Fruit fly (Drosophila melanogaster): ENCODE results near the gene rdgC.

rdgC gene

dm6 chr3L:20302081-20302630, 54.3 kb downstream of the rdgC start, which contains the start of gene Pex23 (continued):
- TF ChIP-seq CG6808 (GFP tag; optimal IDR thresholded peaks at IDR 0.05) (no peak), CG3032 (tag; optimal IDR thresholded peaks at IDR 0.05) (peak; percentile 70), CG11762 (GFP tag; optimal IDR thresholded peaks at IDR 0.05; ENCODE audit: insufficient read depth) (peak; percentile 42), Lpt (GFP tag; optimal IDR thresholded peaks at IDR 0.05) (peak; percentile 37), ss (GFP tag; optimal IDR thresholded peaks at IDR 0.05) (no peak), Ets96B (tag; optimal IDR thresholded peaks at IDR 0.05) (peak; percentile 50), Eip75B (GFP tag; optimal IDR thresholded peaks at IDR 0.05) (no peak)

dm6 chr3L:20306142-20306541, 58.3 kb downstream of the rdgC start, which contains the start of gene CG32225:
Gene CG32225, minus strand, starts transcription at chr3L:20306283.
- TF ChIP-seq Hr4 (GFP tag; optimal IDR thresholded peaks at IDR 0.05), result peak; percentile 6
- TF ChIP-seq CG15336 (GFP tag; IDR thresholded peaks at IDR 0.05), result no peak
- TF ChIP-seq CG11762 (GFP tag; optimal IDR thresholded peaks at IDR 0.05; ENCODE audit: insufficient read depth), result no peak
- TF ChIP-seq CG11902 (GFP tag; optimal IDR thresholded peaks at IDR 0.05), result no peak
- peak; percentile 47 for TF ChIP-seq Eip78C (GFP tag)
- TF ChIP-seq CG34406 (GFP tag; optimal IDR thresholded peaks at IDR 0.05), result no peak
- TF ChIP-seq CG9139 (GFP tag; optimal IDR thresholded peaks at IDR 0.05), result no peak
- TF ChIP-seq Hr38 (GFP tag; optimal IDR thresholded peaks at IDR 0.05), result no peak
- TF ChIP-seq CG10631 (GFP tag; optimal IDR thresholded peaks at IDR 0.05), result no peak
- TF ChIP-seq spab (GFP tag; optimal IDR thresholded peaks at IDR 0.05), result no peak
- TF ChIP-seq CG7368 (GFP tag; optimal IDR thresholded peaks at IDR 0.05), result peak; percentile 31
- TF ChIP-seq net (GFP tag; optimal IDR thresholded peaks at IDR 0.05), result no peak
- TF ChIP-seq CG8632 (GFP tag; optimal IDR thresholded peaks at IDR 0.05), result no peak

- TF ChIP-seq fkh (GFP tag; optimal IDR thresholded peaks at IDR 0.05), result no peak
- no peak for TF ChIP-seq CG10631 (GFP tag; optimal IDR thresholded peaks at IDR 0.05)
- TF ChIP-seq Ets96B (tag; optimal IDR thresholded peaks at IDR 0.05), result no peak
- TF ChIP-seq Blimp-1 (GFP tag; optimal IDR thresholded peaks at IDR 0.05), result no peak
- no peak for TF ChIP-seq Hr38 (GFP tag; optimal IDR thresholded peaks at IDR 0.05)
- TF ChIP-seq svp (GFP tag), result no peak
- TF ChIP-seq CG34406 (GFP tag; optimal IDR thresholded peaks at IDR 0.05), result no peak
- no peak for TF ChIP-seq Eip93F (GFP tag; optimal IDR thresholded peaks at IDR 0.05)
- TF ChIP-seq CG8119 (GFP tag; IDR thresholded peaks at IDR 0.05), result no peak
- no peak for TF ChIP-seq pdm3 (GFP tag; optimal IDR thresholded peaks at IDR 0.05)
- TF ChIP-seq CG1621 (tag; optimal IDR thresholded peaks at IDR 0.05), result no peak
- no peak for TF ChIP-seq salr (GFP tag; optimal IDR thresholded peaks at IDR 0.05)
- no peak for TF ChIP-seq CG3919 (GFP tag; optimal IDR thresholded peaks at IDR 0.05)
- no peak for TF ChIP-seq CG31627 (GFP tag; optimal IDR thresholded peaks at IDR 0.05)
- TF ChIP-seq CG11762 (GFP tag; optimal IDR thresholded peaks at IDR 0.05; ENCODE audit: insufficient read depth), result no peak
- no peak for TF ChIP-seq eg (GFP tag; IDR thresholded peaks at IDR 0.05)
- no peak for TF ChIP-seq fd85E (GFP tag; optimal IDR thresholded peaks at IDR 0.05)
- no peak for TF ChIP-seq esn (GFP tag; optimal IDR thresholded peaks at IDR 0.05)
These were observed 61.5 kb downstream of the rdgC start, which contains the start of gene polo for dm6 chr3L:20309354-20309753. Gene polo, plus strand, starts transcription at chr3L:20309654.

- TF ChIP-seq Sox14 (GFP tag; optimal IDR thresholded peaks at IDR 0.05) (peak; percentile 47), dac (GFP tag; optimal IDR thresholded peaks at IDR 0.05) (no peak), CG11762 (GFP tag; optimal IDR thresholded peaks at IDR 0.05; ENCODE audit: insufficient read depth) (no peak), CG6276 (GFP tag; optimal IDR thresholded peaks at IDR 0.05) (no peak), lz (GFP tag; optimal IDR thresholded peaks at IDR 0.05) (peak; percentile 19), CG3032 (tag; optimal IDR thresholded peaks at IDR 0.05) (peak; percentile 11), fkh (GFP tag; optimal IDR thresholded peaks at IDR 0.05) (no peak), CG6854 (GFP tag; optimal IDR thresholded peaks at IDR 0.05) (no peak), Eip93F (GFP tag; optimal IDR thresholded peaks at IDR 0.05) (no peak), CG1621 (tag; optimal IDR thresholded peaks at IDR 0.05) (peak; percentile 80), spab (GFP tag; optimal IDR thresholded peaks at IDR 0.05) (no peak), CG6163 (GFP tag; IDR thresholded peaks at IDR 0.05) (no peak), CG32006 (GFP tag; optimal IDR thresholded peaks at IDR 0.05) (no peak), CG10631 (GFP tag; optimal IDR thresholded peaks at IDR 0.05) (no peak), Blimp-1 (GFP tag; optimal IDR thresholded peaks at IDR 0.05) (no peak), Ets96B (tag; optimal IDR thresholded peaks at IDR 0.05) (no peak), esn (GFP tag; optimal IDR thresholded peaks at IDR 0.05) (peak; percentile 33), Smox (GFP tag; optimal IDR thresholded peaks at IDR 0.05) (no peak), CG31627 (GFP tag; optimal IDR thresholded peaks at IDR 0.05) (peak; percentile 27), CG4318 (GFP tag; optimal IDR thresholded peaks at IDR 0.05) (no peak), achi (GFP tag; optimal IDR thresholded peaks at IDR 0.05) (peak; percentile 63), Hr4 (GFP tag; optimal IDR thresholded peaks at IDR 0.05) (no peak)
These were observed 62.2 kb downstream of the rdgC start for dm6 chr3L:20309758-20310733.
